Worm (Caenorhabditis elegans): Measurements from ENCODE around the gene hlh-27.
"Not testable (repeated sequence)": the region's sequence is repeated elsewhere in the genome, so short reads cannot be mapped to it uniquely, and the experiment has no call there.

The hlh-27 gene

ce11 chrII:5540113-5540512 lies at the start of gene hlh-27:
Gene hlh-27 (minus strand): TSS chrII:5540213.
- not testable (repeated sequence) for TF ChIP-seq blmp-1 (tag; optimal IDR thresholded peaks at IDR 0.05; ENCODE audit: insufficient read depth); aly-2 (tag; optimal IDR thresholded peaks at IDR 0.05); Y55F3AM.14 (GFP tag; optimal IDR thresholded peaks at IDR 0.05)

DNA sequence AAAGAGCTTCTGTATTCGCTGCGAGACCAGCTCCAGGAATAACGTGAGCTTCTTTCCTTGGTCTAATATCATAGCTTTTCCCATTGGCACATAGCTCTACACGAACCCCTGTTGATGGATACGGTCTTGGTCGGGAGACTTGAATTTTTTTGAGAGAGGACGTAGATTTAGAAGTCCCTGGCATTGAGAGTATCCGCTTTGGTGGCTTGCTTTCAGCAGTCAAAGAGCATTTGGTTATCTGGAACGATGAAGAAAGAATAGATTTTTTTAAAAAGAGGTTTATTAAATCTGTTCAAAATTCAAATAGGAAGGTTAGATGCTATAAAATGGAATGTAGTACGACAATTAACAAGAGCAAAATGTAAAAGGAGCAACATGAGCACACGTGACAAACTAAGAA lies 49.7 kb upstream of the hlh-27 start, which contains the start of gene C17G10.13:
Gene C17G10.13 (minus strand): TSS at position 101 of the 400 bp plus-strand sequence.
- TF ChIP-seq ceh-82 (tag; optimal IDR thresholded peaks at IDR 0.05), result no peak
- TF ChIP-seq ztf-11 (tag; optimal IDR thresholded peaks at IDR 0.05), result no peak
- TF ChIP-seq peb-1 (tag; optimal IDR thresholded peaks at IDR 0.05), result no peak
- no peak for TF ChIP-seq sma-3 (GFP tag; optimal IDR thresholded peaks at IDR 0.05)
- no peak for TF ChIP-seq F13H6.1 (tag; optimal IDR thresholded peaks at IDR 0.05)
- no peak for TF ChIP-seq C34F6.9 (tag; optimal IDR thresholded peaks at IDR 0.05)
- TF ChIP-seq nhr-10 (tag; optimal IDR thresholded peaks at IDR 0.05), result no peak
- no peak for TF ChIP-seq lsy-2 (tag; optimal IDR thresholded peaks at IDR 0.05)
- no peak for TF ChIP-seq sem-4 (tag; optimal IDR thresholded peaks at IDR 0.05)

DNA sequence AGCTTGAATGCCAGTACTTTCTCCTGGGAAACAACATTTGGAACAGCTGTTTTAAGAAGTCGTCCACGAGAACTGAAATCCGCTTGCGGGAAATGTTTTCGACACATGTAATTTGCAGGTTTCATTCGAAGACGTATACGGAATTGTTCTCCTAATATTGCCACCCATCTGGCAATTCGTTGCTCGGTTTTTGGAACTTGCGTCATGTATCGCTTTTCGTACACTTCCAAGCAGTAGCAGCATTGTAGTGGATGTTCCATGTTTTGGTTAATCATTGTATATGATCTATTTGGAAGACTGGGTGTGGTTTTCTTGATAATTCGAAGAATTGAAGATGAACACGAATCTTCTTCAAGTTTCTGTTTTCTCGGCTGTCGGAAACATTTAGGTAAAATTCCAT lies 47.8 kb upstream of the hlh-27 start:
- TF ChIP-seq sma-9 (GFP tag; optimal IDR thresholded peaks at IDR 0.05) (no peak), sma-9 (tag; optimal IDR thresholded peaks at IDR 0.05) (no peak), ceh-16 (tag; optimal IDR thresholded peaks at IDR 0.05) (no peak), crh-2 (tag; optimal IDR thresholded peaks at IDR 0.05) (no peak), lsy-2 (tag; optimal IDR thresholded peaks at IDR 0.05) (no peak), unc-62 (GFP tag; optimal IDR thresholded peaks at IDR 0.05) (no peak), alr-1 (tag; optimal IDR thresholded peaks at IDR 0.05) (no peak)

DNA sequence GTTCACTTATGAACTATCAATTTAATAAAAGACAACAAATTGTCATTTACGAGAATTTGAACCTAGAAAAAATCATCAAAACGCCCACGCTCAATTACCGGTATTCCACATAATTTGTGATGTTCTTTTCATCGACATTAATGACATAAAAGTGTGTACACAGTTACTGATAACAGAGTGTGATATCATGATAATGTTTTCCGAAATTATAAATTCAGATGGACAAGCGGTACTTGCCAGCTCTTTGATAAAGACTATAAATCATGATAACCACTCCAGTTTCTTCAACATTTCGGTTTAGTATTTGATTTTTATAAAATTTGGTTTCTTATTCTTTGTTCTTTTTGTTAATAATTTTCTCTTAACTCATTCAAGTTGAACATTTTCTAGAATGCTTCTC lies 45.8 kb upstream of the hlh-27 start, which contains the start of gene lys-8:
Gene lys-8 (plus strand): TSS at position 391 of the 400 bp plus-strand sequence.
- TF ChIP-seq sma-9 (GFP tag; optimal IDR thresholded peaks at IDR 0.05) (peak; percentile 78), sma-9 (tag; optimal IDR thresholded peaks at IDR 0.05) (no peak), ama-1 (optimal IDR thresholded peaks at IDR 0.05) (no peak), fos-1 (tag; optimal IDR thresholded peaks at IDR 0.05) (peak; percentile 97), skn-1 (tag; optimal IDR thresholded peaks at IDR 0.05) (peak; percentile 58), gmeb-1 (tag; optimal IDR thresholded peaks at IDR 0.05) (peak; percentile 32), ztf-1 (GFP tag; conservative IDR thresholded peaks at IDR 0.05) (no peak), F13H6.1 (tag; optimal IDR thresholded peaks at IDR 0.05) (peak; percentile 52), crh-2 (tag; optimal IDR thresholded peaks at IDR 0.05) (peak; percentile 67)

ce11 chrII:5582309-5582708 lies 42.3 kb upstream of the hlh-27 start, which contains the start of gene T25E4.2:
Gene T25E4.2 (minus strand): TSS chrII:5582409.
- TF ChIP-seq aly-2 (tag; optimal IDR thresholded peaks at IDR 0.05) (no peak), Y55F3AM.14 (GFP tag; optimal IDR thresholded peaks at IDR 0.05) (no peak), skn-1 (tag; optimal IDR thresholded peaks at IDR 0.05) (no peak), elt-1 (tag; optimal IDR thresholded peaks at IDR 0.05) (no peak), mdl-1 (tag; optimal IDR thresholded peaks at IDR 0.05) (no peak), mbf-1 (tag; optimal IDR thresholded peaks at IDR 0.05) (no peak), C34F6.9 (tag; optimal IDR thresholded peaks at IDR 0.05) (no peak), nhr-23 (tag; optimal IDR thresholded peaks at IDR 0.05) (no peak), R02D3.7 (tag; optimal IDR thresholded peaks at IDR 0.05) (no peak), unc-55 (GFP tag; optimal IDR thresholded peaks at IDR 0.05) (no peak), zag-1 (tag; optimal IDR thresholded peaks at IDR 0.05) (no peak), sem-4 (tag; optimal IDR thresholded peaks at IDR 0.05) (no peak), nhr-25 (tag; optimal IDR thresholded peaks at IDR 0.05) (no peak)

DNA sequence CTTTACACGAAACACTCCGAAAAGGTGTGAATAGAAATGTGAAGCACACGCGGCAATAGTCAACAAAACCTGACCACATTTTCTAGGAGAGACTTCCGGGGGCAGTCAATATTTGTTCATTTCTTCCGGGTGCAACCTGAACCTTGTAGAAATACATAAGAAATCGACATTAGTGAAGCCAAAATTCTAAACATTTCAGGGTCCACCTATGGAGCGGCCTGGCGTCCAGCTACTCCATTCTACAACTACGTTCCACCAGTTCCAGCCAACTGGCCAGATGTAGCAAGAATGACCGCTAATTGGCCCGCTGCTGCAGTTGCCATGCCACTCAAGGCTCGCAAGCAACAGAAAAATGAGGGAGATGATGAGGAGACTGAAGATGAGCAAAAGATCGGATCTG lies 39.2 kb upstream of the hlh-27 start:
- no peak for TF ChIP-seq mbf-1 (tag; optimal IDR thresholded peaks at IDR 0.05)
- TF ChIP-seq ceh-16 (tag; optimal IDR thresholded peaks at IDR 0.05), result no peak
- TF ChIP-seq skn-1 (tag; optimal IDR thresholded peaks at IDR 0.05), result no peak

- no peak for TF ChIP-seq nhr-237 (tag; optimal IDR thresholded peaks at IDR 0.05)
- no peak for TF ChIP-seq sem-4 (tag; optimal IDR thresholded peaks at IDR 0.05)
- no peak for TF ChIP-seq gmeb-1 (tag; optimal IDR thresholded peaks at IDR 0.05)
- TF ChIP-seq nhr-77 (tag; optimal IDR thresholded peaks at IDR 0.05), result no peak
- no peak for TF ChIP-seq unc-55 (GFP tag; optimal IDR thresholded peaks at IDR 0.05)
- no peak for TF ChIP-seq zag-1 (tag; optimal IDR thresholded peaks at IDR 0.05)
- no peak for TF ChIP-seq fos-1 (tag; optimal IDR thresholded peaks at IDR 0.05)
- no peak for TF ChIP-seq unc-39 (tag; optimal IDR thresholded peaks at IDR 0.05)
- no peak for TF ChIP-seq dmd-4 (tag; optimal IDR thresholded peaks at IDR 0.05)
- no peak for TF ChIP-seq nhr-129 (tag; optimal IDR thresholded peaks at IDR 0.05)
- TF ChIP-seq C34F6.9 (tag; optimal IDR thresholded peaks at IDR 0.05), result no peak
- no peak for TF ChIP-seq sma-9 (GFP tag; optimal IDR thresholded peaks at IDR 0.05)
- TF ChIP-seq sma-9 (tag; optimal IDR thresholded peaks at IDR 0.05), result no peak
- no peak for TF ChIP-seq skn-1 (tag; optimal IDR thresholded peaks at IDR 0.05)
- TF ChIP-seq F13H6.1 (tag; optimal IDR thresholded peaks at IDR 0.05), result no peak
Observed at ce11 chrII:5578714-5579113, 38.7 kb upstream of the hlh-27 start.

All from whole organism, L2 larva.